Worm (Caenorhabditis elegans) whole organism, late embryonic: ENCODE results near the gene F57A8.1.

Source experiments
- C38D4.7 ChIP-seq: fragments of 200-800 bp; sonication (Bioruptor generic); optimal IDR thresholded peaks from 2 replicates; lab custom pipeline; 2018; ENCODE audit warnings: mild to moderate bottlenecking, missing genetic modification characterization, moderate library complexity, missing compliant biosample characterization
- K02D7.2 ChIP-seq: sonication (generic microtip); optimal IDR thresholded peaks from 2 replicates; lab custom pipeline; 2017; ENCODE audit warnings: mild to moderate bottlenecking, missing genetic modification characterization, missing compliant biosample characterization
- K09A11.1 ChIP-seq: sonication (generic microtip); optimal IDR thresholded peaks from 2 replicates; lab custom pipeline; 2017; ENCODE audit warnings: antibody characterized with exemption, mild to moderate bottlenecking, missing genetic modification characterization, missing compliant biosample characterization; ENCODE audit not compliant: insufficient read depth
- ceh-18 ChIP-seq: sonication (generic microtip); optimal IDR thresholded peaks from 2 replicates; lab custom pipeline; 2016; ENCODE audit warnings: missing genetic modification characterization, missing compliant biosample characterization
- ceh-2 ChIP-seq: sonication (generic microtip); optimal IDR thresholded peaks from 2 replicates; lab custom pipeline; 2016; ENCODE audit warnings: missing genotype, missing genetic modification characterization, missing compliant biosample characterization
- ceh-24 ChIP-seq: sonication (generic microtip); optimal IDR thresholded peaks from 2 replicates; lab custom pipeline; 2016; ENCODE audit warnings: mild to moderate bottlenecking, missing genetic modification characterization, missing compliant biosample characterization
- ceh-34 ChIP-seq: sonication (generic microtip); optimal IDR thresholded peaks from 2 replicates; lab custom pipeline; 2016; ENCODE audit warnings: mild to moderate bottlenecking, missing genetic modification characterization, missing compliant biosample characterization
- ceh-45 ChIP-seq: fragments of 200-800 bp; sonication (Bioruptor generic); IDR thresholded peaks from 2 replicates; pipeline ENCODE4 v1.3.6; 2022; ENCODE audit warnings: missing genetic modification reagents, missing genetic modification characterization, missing compliant biosample characterization
- che-1 ChIP-seq: sonication (generic microtip); optimal IDR thresholded peaks from 2 replicates; lab custom pipeline; 2016; ENCODE audit warnings: mild to moderate bottlenecking, missing genetic modification characterization, missing compliant biosample characterization
- dmd-4 ChIP-seq: sonication (generic microtip); optimal IDR thresholded peaks from 2 replicates; lab custom pipeline; 2016; ENCODE audit warnings: borderline replicate concordance, missing genetic modification characterization, missing compliant biosample characterization
- dve-1 ChIP-seq: sonication (generic microtip); optimal IDR thresholded peaks from 2 replicates; lab custom pipeline; 2017; ENCODE audit warnings: antibody characterized with exemption, mild to moderate bottlenecking, missing genetic modification characterization, missing compliant biosample characterization
- elt-2 ChIP-seq: sonication (generic microtip); optimal IDR thresholded peaks from 2 replicates; lab custom pipeline; 2016; ENCODE audit warnings: missing genetic modification reagents, missing genetic modification characterization, missing compliant biosample characterization
- ets-4 ChIP-seq: sonication (generic microtip); optimal IDR thresholded peaks from 2 replicates; lab custom pipeline; 2016; ENCODE audit warnings: missing genetic modification characterization, missing compliant biosample characterization
- eyg-1 ChIP-seq: sonication (generic microtip); optimal IDR thresholded peaks from 2 replicates; lab custom pipeline; 2016; ENCODE audit warnings: missing genotype, missing genetic modification characterization, missing compliant biosample characterization
- fkh-6 ChIP-seq: sonication (generic microtip); optimal IDR thresholded peaks from 2 replicates; lab custom pipeline; 2016; ENCODE audit warnings: missing genetic modification characterization, missing compliant biosample characterization
- gmeb-2 ChIP-seq: sonication (generic microtip); optimal IDR thresholded peaks from 2 replicates; lab custom pipeline; 2016; ENCODE audit warnings: missing genetic modification characterization, inconsistent platforms, missing compliant biosample characterization
- hlh-13 ChIP-seq: fragments of 200-800 bp; sonication (Bioruptor generic); optimal IDR thresholded peaks from 2 replicates; lab custom pipeline; 2018; ENCODE audit warnings: mild to moderate bottlenecking, missing genetic modification characterization, missing compliant biosample characterization
- hlh-30 ChIP-seq: sonication (generic microtip); optimal IDR thresholded peaks from 2 replicates; lab custom pipeline; 2017; ENCODE audit warnings: antibody characterized with exemption, missing genetic modification characterization, missing compliant biosample characterization; ENCODE audit not compliant: insufficient read depth
- hlh-6 ChIP-seq: sonication (generic microtip); optimal IDR thresholded peaks from 2 replicates; lab custom pipeline; 2016; ENCODE audit warnings: missing genotype, missing genetic modification characterization, missing compliant biosample characterization
- lin-11 ChIP-seq: fragments of 200-800 bp; sonication (Bioruptor generic); optimal IDR thresholded peaks from 2 replicates; lab custom pipeline; 2018; ENCODE audit warnings: mild to moderate bottlenecking, missing genetic modification characterization, missing compliant biosample characterization
- madf-2 ChIP-seq: sonication (generic microtip); optimal IDR thresholded peaks from 2 replicates; lab custom pipeline; 2017; ENCODE audit warnings: missing genetic modification characterization, missing compliant biosample characterization
- nfya-1 ChIP-seq: sonication (generic microtip); optimal IDR thresholded peaks from 2 replicates; lab custom pipeline; 2017; ENCODE audit warnings: missing genetic modification characterization, mild to moderate bottlenecking, missing compliant biosample characterization, antibody characterized with exemption, moderate library complexity
- nhr-232 ChIP-seq: sonication (generic microtip); optimal IDR thresholded peaks from 2 replicates; lab custom pipeline; 2016; ENCODE audit warnings: missing genetic modification characterization, missing compliant biosample characterization
- npax-4 ChIP-seq: sonication (generic microtip); optimal IDR thresholded peaks from 2 replicates; lab custom pipeline; 2016; ENCODE audit warnings: missing genetic modification characterization, missing compliant biosample characterization
- odd-2 ChIP-seq: sonication (generic microtip); optimal IDR thresholded peaks from 2 replicates; lab custom pipeline; 2017; ENCODE audit warnings: antibody characterized with exemption, mild to moderate bottlenecking, missing genetic modification characterization, missing compliant biosample characterization
- pag-3 ChIP-seq: sonication (generic microtip); optimal IDR thresholded peaks from 2 replicates; lab custom pipeline; 2016; ENCODE audit warnings: missing compliant biosample characterization, missing genetic modification characterization, borderline replicate concordance
- pax-1 ChIP-seq: fragments of 150-350 bp; optimal IDR thresholded peaks from 2 replicates; lab custom pipeline; 2014; ENCODE audit warnings: missing biosample characterization, missing genetic modification characterization
- pha-2 ChIP-seq: sonication (generic microtip); optimal IDR thresholded peaks from 2 replicates; lab custom pipeline; 2017; ENCODE audit warnings: mild to moderate bottlenecking, missing genetic modification characterization, missing compliant biosample characterization
- pha-4 ChIP-seq: fragments of 150-350 bp; optimal IDR thresholded peaks from 2 replicates; lab custom pipeline; 2018; ENCODE audit warnings: missing biosample characterization, missing genetic modification reagents, missing genetic modification characterization
- sox-2 ChIP-seq: fragments of 200-800 bp; sonication (Bioruptor generic); IDR thresholded peaks from 2 replicates; pipeline ENCODE4 v1.3.6; 2022; ENCODE audit warnings: missing genetic modification reagents, missing genetic modification characterization, missing compliant biosample characterization
- sox-4 ChIP-seq: sonication (generic microtip); optimal IDR thresholded peaks from 2 replicates; lab custom pipeline; 2017; ENCODE audit warnings: mild to moderate bottlenecking, missing genetic modification characterization, inconsistent platforms, missing compliant biosample characterization
- syd-9 ChIP-seq: sonication (generic microtip); optimal IDR thresholded peaks from 2 replicates; lab custom pipeline; 2016; ENCODE audit warnings: mild to moderate bottlenecking, missing genetic modification characterization, moderate library complexity, missing compliant biosample characterization
- tbx-7 ChIP-seq: sonication (generic microtip); optimal IDR thresholded peaks from 2 replicates; lab custom pipeline; 2016; ENCODE audit warnings: missing genotype, missing genetic modification characterization, missing compliant biosample characterization
- ttx-3 ChIP-seq: sonication (generic microtip); optimal IDR thresholded peaks from 2 replicates; lab custom pipeline; 2016; ENCODE audit warnings: missing genetic modification reagents, missing genetic modification characterization, missing compliant biosample characterization
- unc-3 ChIP-seq, 2 experiments: fragments of 200-800 bp in 1 of 2; sonication (Bioruptor generic) in 1 of 2; sonication (generic microtip) in 1 of 2; conservative IDR thresholded peaks in 1 of 2; optimal IDR thresholded peaks in 1 of 2; 2 replicates each; pipeline versions ENCODE4 v1.3.6 to Lab custom; 2016 to 2022; ENCODE audit warnings: missing compliant biosample characterization in 2 of 2, missing genetic modification characterization in 2 of 2, missing genetic modification reagents in 1 of 2
- unc-42 ChIP-seq: sonication (generic microtip); optimal IDR thresholded peaks from 2 replicates; lab custom pipeline; 2016; ENCODE audit warnings: missing genotype, missing genetic modification characterization, missing compliant biosample characterization
- unc-86 ChIP-seq: sonication (generic microtip); optimal IDR thresholded peaks from 2 replicates; lab custom pipeline; 2016; ENCODE audit warnings: missing genetic modification characterization, missing compliant biosample characterization
- ztf-16 ChIP-seq: sonication (generic microtip); optimal IDR thresholded peaks from 2 replicates; lab custom pipeline; 2017; ENCODE audit warnings: missing genetic modification characterization, missing compliant biosample characterization

The F57A8.1 gene

ce11 chrV:10064221-10064620 lies 27.1 kb downstream of the F57A8.1 start, which contains the start of gene fipr-13:
fipr-13 (plus strand) TSS chrV:10064521.
- TF ChIP-seq pax-1 (tag; lab: Kevin White, UChicago) (no peak), tbx-7 (tag; lab: Kevin White, UChicago) (no peak), ttx-3 (tag; lab: Kevin White, UChicago) (no peak), K09A11.1 (tag; lab: Kevin White, UChicago) (no peak), ceh-2 (tag; lab: Kevin White, UChicago) (no peak), eyg-1 (tag; lab: Kevin White, UChicago) (no peak), dve-1 (tag; lab: Kevin White, UChicago) (no peak), pha-2 (tag; lab: Kevin White, UChicago) (no peak), hlh-13 (no peak), ztf-16 (tag; lab: Kevin White, UChicago) (no peak), gmeb-2 (tag; lab: Kevin White, UChicago) (no peak), syd-9 (tag; lab: Kevin White, UChicago) (no peak), nhr-232 (no peak), elt-2 (tag; lab: Kevin White, UChicago) (no peak), ceh-45 (GFP tag; lab: Robert Waterston, UW) (no peak), madf-2 (tag; lab: Kevin White, UChicago) (no peak)

DNA sequence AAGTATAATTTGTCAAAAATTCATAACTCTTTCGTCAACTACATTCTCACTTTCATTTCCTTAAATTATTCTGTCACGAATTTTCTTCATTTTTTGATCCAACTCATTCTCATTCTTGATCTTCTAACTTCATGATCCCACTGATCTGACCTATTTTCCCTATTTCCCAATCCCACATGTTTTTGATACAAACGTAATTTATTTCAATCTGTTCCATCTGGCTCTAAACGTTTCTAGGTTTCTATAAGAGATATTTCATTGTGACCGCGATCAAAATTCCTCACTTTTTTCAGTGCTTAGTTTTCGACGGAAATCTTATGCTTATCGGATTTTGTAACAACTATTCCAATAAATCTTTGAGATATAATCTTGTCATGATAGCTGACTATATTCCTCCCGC lies 28.5 kb downstream of the F57A8.1 start:
- no peak for TF ChIP-seq ceh-24 (tag; lab: Kevin White, UChicago)
- TF ChIP-seq nfya-1: no peak
- TF ChIP-seq odd-2: no peak
- TF ChIP-seq fkh-6 (tag; lab: Kevin White, UChicago): no peak
- TF ChIP-seq npax-4 (tag; lab: Kevin White, UChicago): no peak
- no peak for TF ChIP-seq madf-2 (tag; lab: Kevin White, UChicago)
- TF ChIP-seq hlh-30 (tag; lab: Kevin White, UChicago): no peak
- TF ChIP-seq sox-4 (tag; lab: Kevin White, UChicago): no peak
- TF ChIP-seq unc-86 (tag; lab: Kevin White, UChicago): no peak
- TF ChIP-seq unc-3 (GFP tag; conservative IDR thresholded peaks at IDR 0.05; lab: Robert Waterston, UW): no peak
- TF ChIP-seq unc-3 (tag; optimal IDR thresholded peaks at IDR 0.05; lab: Kevin White, UChicago): no peak
- no peak for TF ChIP-seq sox-2 (GFP tag; lab: Robert Waterston, UW)
- no peak for TF ChIP-seq ets-4 (tag; lab: Kevin White, UChicago)
- TF ChIP-seq ceh-18 (tag; lab: Kevin White, UChicago): no peak
- no peak for TF ChIP-seq nhr-232
- TF ChIP-seq eyg-1 (tag; lab: Kevin White, UChicago): no peak
- TF ChIP-seq, all 69 proteins: peak for 0

DNA sequence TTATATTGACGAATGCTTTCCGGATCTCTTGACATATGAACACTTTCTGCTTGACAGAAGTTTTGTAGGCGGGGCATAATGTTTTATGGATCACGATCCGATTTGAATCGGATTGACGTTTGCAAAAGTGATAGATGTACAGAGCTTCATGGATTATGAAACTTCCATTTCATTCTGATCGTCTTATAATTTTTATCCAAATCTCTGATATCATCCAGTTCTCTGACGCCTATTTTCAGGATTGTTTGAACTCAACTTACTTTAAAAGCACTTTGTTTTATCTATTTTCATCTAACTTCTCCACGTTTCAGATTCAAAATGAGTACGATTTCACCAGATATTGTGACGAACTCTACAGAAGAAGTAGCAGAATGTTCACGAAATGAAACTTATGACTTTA lies 29.6 kb downstream of the F57A8.1 start, which contains the start of gene npr-39:
Gene npr-39, plus strand, starts transcription at position 301 of the 400 bp plus-strand sequence.
- TF ChIP-seq ttx-3 (tag; lab: Kevin White, UChicago): no peak
- TF ChIP-seq hlh-30 (tag; lab: Kevin White, UChicago): no peak
- no peak for TF ChIP-seq lin-11
- no peak for TF ChIP-seq pag-3 (tag; lab: Kevin White, UChicago)
- no peak for TF ChIP-seq hlh-6 (tag; lab: Kevin White, UChicago)
- TF ChIP-seq K09A11.1 (tag; lab: Kevin White, UChicago): no peak
- TF ChIP-seq K02D7.2 (tag; lab: Kevin White, UChicago): no peak
- TF ChIP-seq unc-42: no peak
- no peak for TF ChIP-seq che-1 (tag; lab: Kevin White, UChicago)
- TF ChIP-seq hlh-13: no peak
- no peak for TF ChIP-seq ceh-45 (GFP tag; lab: Robert Waterston, UW)
- no peak for TF ChIP-seq ceh-34 (tag; lab: Kevin White, UChicago)
- TF ChIP-seq dmd-4: no peak
- TF ChIP-seq sox-4 (tag; lab: Kevin White, UChicago): no peak
- no peak for TF ChIP-seq madf-2 (tag; lab: Kevin White, UChicago)
- TF ChIP-seq pha-4 (tag; lab: Kevin White, UChicago): no peak
- no peak for TF ChIP-seq C38D4.7
- TF ChIP-seq, all 69 proteins: peak for 0
